Fruit fly (Drosophila melanogaster): Measurements from ENCODE around the gene promL.

Gene promL

dm6 chr3L:3078398-3079155 lies 48.9 kb downstream of the promL start (continued):
- TF ChIP-seq sug (tag; optimal IDR thresholded peaks at IDR 0.05), result peak; percentile 25
- TF ChIP-seq pnt (GFP tag; optimal IDR thresholded peaks at IDR 0.05), result no peak
- TF ChIP-seq CG6175 (GFP tag; IDR thresholded peaks at IDR 0.05), result no peak
- TF ChIP-seq CG14441 (GFP tag; IDR thresholded peaks at IDR 0.05), result no peak; the same call in 1 of the 2 replicates
- TF ChIP-seq twi (tag; optimal IDR thresholded peaks at IDR 0.05), result no peak
- peak; percentile 15 for TF ChIP-seq CG17912 (GFP tag; optimal IDR thresholded peaks at IDR 0.05)
- TF ChIP-seq CG17186 (GFP tag; optimal IDR thresholded peaks at IDR 0.05), result no peak
- TF ChIP-seq CG15696 (tag; optimal IDR thresholded peaks at IDR 0.05), result no peak
- TF ChIP-seq CG30431 (GFP tag; optimal IDR thresholded peaks at IDR 0.05), result no peak
- no peak for TF ChIP-seq CG12236 (GFP tag; optimal IDR thresholded peaks at IDR 0.05)
- no peak for TF ChIP-seq Vsx1 (GFP tag; optimal IDR thresholded peaks at IDR 0.05)
- no peak for TF ChIP-seq p53 (GFP tag; optimal IDR thresholded peaks at IDR 0.05)
- TF ChIP-seq sd (tag; optimal IDR thresholded peaks at IDR 0.05), result peak; percentile 47
- TF ChIP-seq CG11696 (GFP tag; IDR thresholded peaks at IDR 0.05), result peak; percentile 47; the same call in 1 of the 2 replicates
- no peak for TF ChIP-seq gro (GFP tag; optimal IDR thresholded peaks at IDR 0.05)
- TF ChIP-seq bigmax (GFP tag; optimal IDR thresholded peaks at IDR 0.05), result no peak
- no peak for TF ChIP-seq tup (GFP tag; optimal IDR thresholded peaks at IDR 0.05)
- no peak for TF ChIP-seq ham (GFP tag; IDR thresholded peaks at IDR 0.05)
- TF ChIP-seq chn (GFP tag; optimal IDR thresholded peaks at IDR 0.05), result no peak
- TF ChIP-seq Bteb2 (GFP tag; optimal IDR thresholded peaks at IDR 0.05), result no peak
- TF ChIP-seq Hr3 (GFP tag; optimal IDR thresholded peaks at IDR 0.05), result no peak
- no peak for TF ChIP-seq Mad (GFP tag; optimal IDR thresholded peaks at IDR 0.05)
- TF ChIP-seq Nf-YA (GFP tag; IDR thresholded peaks at IDR 0.05), result no peak
- peak; percentile 26 for TF ChIP-seq CG34376 (GFP tag; optimal IDR thresholded peaks at IDR 0.05)
- TF ChIP-seq Bdp1 (GFP tag; optimal IDR thresholded peaks at IDR 0.05), result no peak
- no peak for TF ChIP-seq amos (GFP tag; IDR thresholded peaks at IDR 0.05; ENCODE audit: partially characterized antibody)
- no peak for TF ChIP-seq h (optimal IDR thresholded peaks at IDR 0.05)
- TF ChIP-seq Dad (GFP tag; optimal IDR thresholded peaks at IDR 0.05), result no peak
- peak; percentile 51 for TF ChIP-seq ATbp (GFP tag; optimal IDR thresholded peaks at IDR 0.05)
- TF ChIP-seq Drgx (GFP tag; IDR thresholded peaks at IDR 0.05), result no peak
- peak; percentile 36 for TF ChIP-seq nmo (GFP tag; optimal IDR thresholded peaks at IDR 0.05)
- TF ChIP-seq ro (GFP tag; IDR thresholded peaks at IDR 0.05), result no peak
- peak; percentile 83 for TF ChIP-seq crol (GFP tag; IDR thresholded peaks at IDR 0.05)
- peak; percentile 44 for TF ChIP-seq CG9727 (GFP tag; optimal IDR thresholded peaks at IDR 0.05)
- peak; percentile 35; the same call in 1 of the 2 replicates for TF ChIP-seq ap (GFP tag; IDR thresholded peaks at IDR 0.05)
- TF ChIP-seq chif (GFP tag; optimal IDR thresholded peaks at IDR 0.05), result peak in 1 of 2 experiments; percentile 5
- TF ChIP-seq CG18011 (GFP tag; optimal IDR thresholded peaks at IDR 0.05), result no peak
- no peak for TF ChIP-seq ttk (GFP tag; IDR thresholded peaks at IDR 0.05)
- TF ChIP-seq fd64A (GFP tag; optimal IDR thresholded peaks at IDR 0.05), result no peak
- TF ChIP-seq Fer1 (GFP tag; optimal IDR thresholded peaks at IDR 0.05), result peak; percentile 79
- no peak for TF ChIP-seq Ravus (GFP tag; IDR thresholded peaks at IDR 0.05)
- TF ChIP-seq CG7987 (GFP tag; optimal IDR thresholded peaks at IDR 0.05), result peak; percentile 79
- no peak for TF ChIP-seq Dp (GFP tag; optimal IDR thresholded peaks at IDR 0.05)
- no peak for TF ChIP-seq Elba2 (GFP tag; optimal IDR thresholded peaks at IDR 0.05)
- no peak for TF ChIP-seq CG4617 (GFP tag; optimal IDR thresholded peaks at IDR 0.05; ENCODE audit: borderline replicate concordance)
- no peak for TF ChIP-seq zf30C (GFP tag; optimal IDR thresholded peaks at IDR 0.05)
- TF ChIP-seq Meics (GFP tag; optimal IDR thresholded peaks at IDR 0.05), result peak; percentile 65
- TF ChIP-seq cg (GFP tag; optimal IDR thresholded peaks at IDR 0.05), result no peak
- peak; percentile 46; the same call in 1 of the 2 replicates for TF ChIP-seq CG5953 (GFP tag; IDR thresholded peaks at IDR 0.05)
- no peak for TF ChIP-seq CG31388 (GFP tag; optimal IDR thresholded peaks at IDR 0.05)
